Fruit fly (Drosophila melanogaster) whole organism, adult: ENCODE data around the gene Apl.

Source experiments
- Clk ChIP-seq: fragments of 200-800 bp; sonication (Bioruptor generic); optimal IDR thresholded peaks from 2 replicates; lab custom pipeline; 2017; ENCODE audit warnings: missing biosample characterization, missing genetic modification characterization
- cic ChIP-seq: fragments of 200-800 bp; sonication (Bioruptor generic); optimal IDR thresholded peaks from 2 replicates; lab custom pipeline; 2017; ENCODE audit warnings: missing biosample characterization, mild to moderate bottlenecking, missing genetic modification characterization, moderate library complexity

- TF ChIP-seq cic (GFP tag; lab: Kevin White, UChicago) (no peak), Clk (GFP tag; lab: Kevin White, UChicago) (no peak)
These were observed 49.5 kb downstream of the Apl start for dm6 chr3L:16644505-16644904.
